Comparison of ENCODE assay signal across 1 fruit fly cellular context in genomic region chr3R:8960329-8960728, dm6.
TF ChIP-seq lines count a peak whose summit lies in the region.

No protein-coding gene starts in this region.

TF ChIP-seq in whole organism, embryonic, 481 proteins besides CTCF, POLR2A, EP300 and RAD21 (continued from another document and continues in another):
- TF ChIP-seq PHDP (tag; optimal IDR thresholded peaks at IDR 0.05; lab: Kevin White, UChicago) = peak; percentile 61
- peak; percentile 72 for TF ChIP-seq unpg (GFP tag; optimal IDR thresholded peaks at IDR 0.05; lab: Kevin White, UChicago)
- TF ChIP-seq zfh1 (GFP tag; IDR thresholded peaks at IDR 0.05; lab: Robert Waterston, UW) = 0 out of 3 replicates have a peak, but pooled peaks have one; percentile 28
- no peak for TF ChIP-seq exex (tag; optimal IDR thresholded peaks at IDR 0.05; lab: Kevin White, UChicago)
- TF ChIP-seq tll (GFP tag; optimal IDR thresholded peaks at IDR 0.05; lab: Kevin White, UChicago) = no peak
- no peak for TF ChIP-seq Atf3 (GFP tag; optimal IDR thresholded peaks at IDR 0.05; lab: Kevin White, UChicago)
- peak; percentile 46 for TF ChIP-seq Chrac-16 (GFP tag; optimal IDR thresholded peaks at IDR 0.05; lab: Kevin White, UChicago)
- TF ChIP-seq bbx (GFP tag; IDR thresholded peaks at IDR 0.05; lab: Robert Waterston, UW; ENCODE audit: partially characterized antibody) = no peak
- no peak for TF ChIP-seq pzg (GFP tag; optimal IDR thresholded peaks at IDR 0.05; lab: Kevin White, UChicago)
- peak; percentile 56 for TF ChIP-seq Hr3 (GFP tag; optimal IDR thresholded peaks at IDR 0.05; lab: Kevin White, UChicago)
- peak; percentile 45; the same call in 2 of the 3 replicates for TF ChIP-seq row (GFP tag; IDR thresholded peaks at IDR 0.05; lab: Robert Waterston, UW)
- peak; percentile 79 for TF ChIP-seq CG17359 (tag; optimal IDR thresholded peaks at IDR 0.05; lab: Kevin White, UChicago)
- TF ChIP-seq prd (optimal IDR thresholded peaks at IDR 0.05; lab: Kevin White, UChicago) = no peak
- peak; percentile 73; the same call in 2 of the 3 replicates for TF ChIP-seq prd (GFP tag; IDR thresholded peaks at IDR 0.05; lab: Robert Waterston, UW)
- TF ChIP-seq Drgx (GFP tag; IDR thresholded peaks at IDR 0.05; lab: Robert Waterston, UW) = 0 out of 2 replicates have a peak, but pooled peaks have one; percentile 9
- TF ChIP-seq repo (GFP tag; optimal IDR thresholded peaks at IDR 0.05; lab: Kevin White, UChicago) = no peak
- no peak for TF ChIP-seq dati (GFP tag; IDR thresholded peaks at IDR 0.05; lab: Robert Waterston, UW)
- TF ChIP-seq CG9437 (GFP tag; optimal IDR thresholded peaks at IDR 0.05; lab: Kevin White, UChicago) = peak; percentile 58
- peak; percentile 56 for TF ChIP-seq CG10267 (tag; optimal IDR thresholded peaks at IDR 0.05; lab: Kevin White, UChicago)
- TF ChIP-seq phol (tag; optimal IDR thresholded peaks at IDR 0.05; lab: Kevin White, UChicago) = peak; percentile 83
- no peak for TF ChIP-seq gce (GFP tag; IDR thresholded peaks at IDR 0.05; lab: Robert Waterston, UW)
- no peak for TF ChIP-seq CG3726 (GFP tag; IDR thresholded peaks at IDR 0.05; lab: Robert Waterston, UW)
- no peak for TF ChIP-seq Scr (GFP tag; IDR thresholded peaks at IDR 0.05; lab: Robert Waterston, UW; ENCODE audit: partially characterized antibody)
- no peak for TF ChIP-seq zen2 (GFP tag; IDR thresholded peaks at IDR 0.05; lab: Robert Waterston, UW; ENCODE audit: partially characterized antibody)
- TF ChIP-seq insv (GFP tag; optimal IDR thresholded peaks at IDR 0.05; lab: Kevin White, UChicago) = no peak
- no peak for TF ChIP-seq mirr (GFP tag; optimal IDR thresholded peaks at IDR 0.05; lab: Kevin White, UChicago)
- peak; percentile 43 for TF ChIP-seq CG1233 (GFP tag; optimal IDR thresholded peaks at IDR 0.05; lab: Kevin White, UChicago)
- peak; percentile 42 for TF ChIP-seq kah (GFP tag; optimal IDR thresholded peaks at IDR 0.05; lab: Kevin White, UChicago)
- no peak for TF ChIP-seq CG9215 (GFP tag; IDR thresholded peaks at IDR 0.05; lab: Robert Waterston, UW)
- no peak for TF ChIP-seq CG18011 (GFP tag; optimal IDR thresholded peaks at IDR 0.05; lab: Kevin White, UChicago)
- TF ChIP-seq Sin3A (optimal IDR thresholded peaks at IDR 0.05; lab: Kevin White, UChicago) = no peak
- TF ChIP-seq CG8388 (GFP tag; optimal IDR thresholded peaks at IDR 0.05; lab: Kevin White, UChicago) = peak; percentile 69
- TF ChIP-seq CG8089 (GFP tag; optimal IDR thresholded peaks at IDR 0.05; lab: Kevin White, UChicago) = no peak
- no peak for TF ChIP-seq CG6175 (GFP tag; IDR thresholded peaks at IDR 0.05; lab: Robert Waterston, UW)
- TF ChIP-seq CG31388 (GFP tag; optimal IDR thresholded peaks at IDR 0.05; lab: Kevin White, UChicago) = no peak
- no peak for TF ChIP-seq ac (GFP tag; optimal IDR thresholded peaks at IDR 0.05; lab: Kevin White, UChicago)
- TF ChIP-seq lab (GFP tag; optimal IDR thresholded peaks at IDR 0.05; lab: Kevin White, UChicago) = peak; percentile 38
- peak; percentile 40; the same call in 1 of the 2 replicates for TF ChIP-seq Ada2b (GFP tag; IDR thresholded peaks at IDR 0.05; lab: Robert Waterston, UW)
- no peak for TF ChIP-seq Trl (optimal IDR thresholded peaks at IDR 0.05; lab: Kevin White, UChicago)
- no peak for TF ChIP-seq Trl (GFP tag; optimal IDR thresholded peaks at IDR 0.05; lab: Kevin White, UChicago)
- peak; percentile 69 for TF ChIP-seq CG12391 (tag; optimal IDR thresholded peaks at IDR 0.05; lab: Kevin White, UChicago)
- TF ChIP-seq CG6813 (GFP tag; optimal IDR thresholded peaks at IDR 0.05; lab: Kevin White, UChicago) = peak; percentile 18
- no peak for TF ChIP-seq sim (GFP tag; IDR thresholded peaks at IDR 0.05; lab: Robert Waterston, UW)
- no peak for TF ChIP-seq CG15073 (GFP tag; optimal IDR thresholded peaks at IDR 0.05; lab: Kevin White, UChicago)
- TF ChIP-seq CG9817 (tag; optimal IDR thresholded peaks at IDR 0.05; lab: Kevin White, UChicago) = peak; percentile 38
- TF ChIP-seq Fer2 (tag; optimal IDR thresholded peaks at IDR 0.05; lab: Kevin White, UChicago) = no peak
- TF ChIP-seq zfh2 (GFP tag; optimal IDR thresholded peaks at IDR 0.05; lab: Kevin White, UChicago) = no peak
- TF ChIP-seq nau (GFP tag; optimal IDR thresholded peaks at IDR 0.05; lab: Kevin White, UChicago) = peak; percentile 27
- TF ChIP-seq CG11723 (GFP tag; optimal IDR thresholded peaks at IDR 0.05; lab: Kevin White, UChicago) = peak; percentile 28
- TF ChIP-seq Hmr (GFP tag; optimal IDR thresholded peaks at IDR 0.05; lab: Kevin White, UChicago) = peak; percentile 3
- peak; percentile 42; the same call in 2 of the 3 replicates for TF ChIP-seq CG14050 (GFP tag; IDR thresholded peaks at IDR 0.05; lab: Robert Waterston, UW)
- peak in 1 of 2 experiments; percentile 86 for TF ChIP-seq Hr51 (GFP tag; optimal IDR thresholded peaks at IDR 0.05; lab: Kevin White, UChicago)
- 0 out of 3 replicates have a peak, but pooled peaks have one; percentile 12 for TF ChIP-seq CG7357 (GFP tag; IDR thresholded peaks at IDR 0.05; lab: Robert Waterston, UW)
- no peak for TF ChIP-seq CG1647 (GFP tag; optimal IDR thresholded peaks at IDR 0.05; lab: Kevin White, UChicago)
- no peak for TF ChIP-seq CG11560 (tag; IDR thresholded peaks at IDR 0.05; lab: Robert Waterston, UW)
- no peak for TF ChIP-seq Oaz (GFP tag; IDR thresholded peaks at IDR 0.05; lab: Robert Waterston, UW)
- peak; percentile 73 for TF ChIP-seq CG18262 (tag; optimal IDR thresholded peaks at IDR 0.05; lab: Kevin White, UChicago)
- TF ChIP-seq hb (GFP tag; IDR thresholded peaks at IDR 0.05; lab: Robert Waterston, UW; ENCODE audit: partially characterized antibody) = no peak
- TF ChIP-seq CG3838 (GFP tag; optimal IDR thresholded peaks at IDR 0.05; lab: Kevin White, UChicago) = no peak
- peak; percentile 38; the same call in 1 of the 2 replicates for TF ChIP-seq ranshi (GFP tag; IDR thresholded peaks at IDR 0.05; lab: Robert Waterston, UW)
- peak; percentile 7 for TF ChIP-seq CG33557 (GFP tag; optimal IDR thresholded peaks at IDR 0.05; lab: Kevin White, UChicago)
- TF ChIP-seq B-H2 (GFP tag; optimal IDR thresholded peaks at IDR 0.05; lab: Kevin White, UChicago) = no peak
- no peak for TF ChIP-seq CG1792 (GFP tag; optimal IDR thresholded peaks at IDR 0.05; lab: Kevin White, UChicago)
- no peak for TF ChIP-seq chinmo (GFP tag; IDR thresholded peaks at IDR 0.05; lab: Robert Waterston, UW; ENCODE audit: partially characterized antibody)
- TF ChIP-seq tx (GFP tag; optimal IDR thresholded peaks at IDR 0.05; lab: Kevin White, UChicago) = no peak
- TF ChIP-seq CG6272 (GFP tag; IDR thresholded peaks at IDR 0.05; lab: Robert Waterston, UW) = no peak
- no peak for TF ChIP-seq CG14441 (GFP tag; IDR thresholded peaks at IDR 0.05; lab: Robert Waterston, UW)
- TF ChIP-seq ham (GFP tag; IDR thresholded peaks at IDR 0.05; lab: Robert Waterston, UW) = no peak
- no peak for TF ChIP-seq Gsc (GFP tag; IDR thresholded peaks at IDR 0.05; lab: Robert Waterston, UW)
- peak; percentile 68 for TF ChIP-seq Asciz (GFP tag; optimal IDR thresholded peaks at IDR 0.05; lab: Kevin White, UChicago)
- no peak for TF ChIP-seq wek (GFP tag; optimal IDR thresholded peaks at IDR 0.05; lab: Kevin White, UChicago)
- TF ChIP-seq CG10543 (GFP tag; optimal IDR thresholded peaks at IDR 0.05; lab: Kevin White, UChicago) = no peak
- peak; percentile 38; the same call in 1 of the 2 replicates for TF ChIP-seq klu (GFP tag; IDR thresholded peaks at IDR 0.05; lab: Robert Waterston, UW)
- peak; percentile 41 for TF ChIP-seq Meics (GFP tag; optimal IDR thresholded peaks at IDR 0.05; lab: Kevin White, UChicago)
- TF ChIP-seq ind (GFP tag; optimal IDR thresholded peaks at IDR 0.05; lab: Kevin White, UChicago) = peak; percentile 55
- peak; percentile 74 for TF ChIP-seq CG7839 (tag; optimal IDR thresholded peaks at IDR 0.05; lab: Kevin White, UChicago)
- TF ChIP-seq CG2712 (tag; optimal IDR thresholded peaks at IDR 0.05; lab: Kevin White, UChicago) = peak; percentile 77
- no peak for TF ChIP-seq Elba2 (GFP tag; optimal IDR thresholded peaks at IDR 0.05; lab: Kevin White, UChicago)
- peak; percentile 17; the same call in 1 of the 2 replicates for TF ChIP-seq onecut (GFP tag; IDR thresholded peaks at IDR 0.05; lab: Robert Waterston, UW)
- TF ChIP-seq Aef1 (GFP tag; IDR thresholded peaks at IDR 0.05; lab: Robert Waterston, UW) = peak; percentile 31; the same call in 1 of the 3 replicates
- no peak for TF ChIP-seq usp (GFP tag; optimal IDR thresholded peaks at IDR 0.05; lab: Kevin White, UChicago)
- TF ChIP-seq CG7556 (GFP tag; optimal IDR thresholded peaks at IDR 0.05; lab: Kevin White, UChicago) = peak; percentile 48
- no peak for TF ChIP-seq CHES-1-like (GFP tag; optimal IDR thresholded peaks at IDR 0.05; lab: Kevin White, UChicago)
- no peak for TF ChIP-seq CG17802 (tag; optimal IDR thresholded peaks at IDR 0.05; lab: Kevin White, UChicago)
- no peak for TF ChIP-seq mam (GFP tag; optimal IDR thresholded peaks at IDR 0.05; lab: Kevin White, UChicago)
- peak; percentile 36 for TF ChIP-seq CG15601 (tag; optimal IDR thresholded peaks at IDR 0.05; lab: Kevin White, UChicago)
- TF ChIP-seq ash1 (GFP tag; optimal IDR thresholded peaks at IDR 0.05; lab: Kevin White, UChicago) = no peak
- no peak for TF ChIP-seq al (GFP tag; IDR thresholded peaks at IDR 0.05; lab: Robert Waterston, UW)
- peak in 1 of 2 experiments; percentile 31 for TF ChIP-seq dpn (GFP tag; optimal IDR thresholded peaks at IDR 0.05; lab: Kevin White, UChicago)
- TF ChIP-seq CG9876 (GFP tag; optimal IDR thresholded peaks at IDR 0.05; lab: Kevin White, UChicago) = no peak
- TF ChIP-seq CG32532 (GFP tag; IDR thresholded peaks at IDR 0.05; lab: Robert Waterston, UW) = no peak
- TF ChIP-seq pan (optimal IDR thresholded peaks at IDR 0.05; lab: Kevin White, UChicago) = no peak
- peak in 1 of 2 experiments; percentile 44 for TF ChIP-seq pan (GFP tag; optimal IDR thresholded peaks at IDR 0.05 in 1 of 2, IDR thresholded peaks at IDR 0.05 in 1 of 2)
- no peak for TF ChIP-seq sima (GFP tag; optimal IDR thresholded peaks at IDR 0.05; lab: Kevin White, UChicago)
- no peak for TF ChIP-seq GATAe (GFP tag; conservative IDR thresholded peaks at IDR 0.05; lab: Robert Waterston, UW)
- TF ChIP-seq CG7963 (GFP tag; IDR thresholded peaks at IDR 0.05; lab: Robert Waterston, UW; ENCODE audit: partially characterized antibody) = no peak
- peak; percentile 28 for TF ChIP-seq BtbVII (GFP tag; optimal IDR thresholded peaks at IDR 0.05; lab: Kevin White, UChicago)
- no peak for TF ChIP-seq dan (GFP tag; IDR thresholded peaks at IDR 0.05; lab: Robert Waterston, UW)
- no peak for TF ChIP-seq ssp (GFP tag; IDR thresholded peaks at IDR 0.05; lab: Robert Waterston, UW)
- peak; percentile 66 for TF ChIP-seq nmo (GFP tag; optimal IDR thresholded peaks at IDR 0.05; lab: Kevin White, UChicago)
- TF ChIP-seq bowl (GFP tag; IDR thresholded peaks at IDR 0.05; lab: Robert Waterston, UW) = no peak
- TF ChIP-seq CG34224 (GFP tag; IDR thresholded peaks at IDR 0.05; lab: Robert Waterston, UW; ENCODE audit: partially characterized antibody) = no peak
- peak; percentile 77 for TF ChIP-seq CG2678 (tag; optimal IDR thresholded peaks at IDR 0.05; lab: Kevin White, UChicago)
- no peak for TF ChIP-seq gsb-n (tag; optimal IDR thresholded peaks at IDR 0.05; lab: Kevin White, UChicago)
- TF ChIP-seq CG4282 (GFP tag; optimal IDR thresholded peaks at IDR 0.05; lab: Kevin White, UChicago) = no peak
- peak; percentile 48; the same call in 1 of the 3 replicates for TF ChIP-seq ken (GFP tag; IDR thresholded peaks at IDR 0.05; lab: Robert Waterston, UW)
- TF ChIP-seq Nf-YB (GFP tag; optimal IDR thresholded peaks at IDR 0.05; lab: Kevin White, UChicago) = peak; percentile 23
- 0 out of 3 replicates have a peak, but pooled peaks have one; percentile 59 for TF ChIP-seq ci (GFP tag; IDR thresholded peaks at IDR 0.05; lab: Robert Waterston, UW)
- TF ChIP-seq CG31441 (GFP tag; IDR thresholded peaks at IDR 0.05; lab: Robert Waterston, UW) = peak; percentile 83
- TF ChIP-seq Xrp1 (GFP tag; IDR thresholded peaks at IDR 0.05; lab: Robert Waterston, UW) = peak; percentile 62; the same call in 1 of the 2 replicates
- TF ChIP-seq nerfin-1 (tag; optimal IDR thresholded peaks at IDR 0.05; lab: Kevin White, UChicago) = peak; percentile 42
- no peak for TF ChIP-seq pho (GFP tag; optimal IDR thresholded peaks at IDR 0.05; lab: Kevin White, UChicago)
- TF ChIP-seq CG8359 (GFP tag; optimal IDR thresholded peaks at IDR 0.05; lab: Kevin White, UChicago; ENCODE audit: borderline replicate concordance) = peak; percentile 27
- TF ChIP-seq CG7786 (GFP tag; optimal IDR thresholded peaks at IDR 0.05; lab: Kevin White, UChicago) = no peak
- peak; percentile 70 for TF ChIP-seq tap (tag; optimal IDR thresholded peaks at IDR 0.05; lab: Kevin White, UChicago)
- TF ChIP-seq CG15514 (GFP tag; optimal IDR thresholded peaks at IDR 0.05; lab: Kevin White, UChicago) = peak; percentile 0
- TF ChIP-seq sc (optimal IDR thresholded peaks at IDR 0.05; lab: Kevin White, UChicago) = no peak
- TF ChIP-seq sc (GFP tag; optimal IDR thresholded peaks at IDR 0.05; lab: Kevin White, UChicago) = peak; percentile 29
- peak; percentile 39; the same call in 1 of the 2 replicates for TF ChIP-seq wor (GFP tag; IDR thresholded peaks at IDR 0.05; lab: Robert Waterston, UW)
- TF ChIP-seq unc-4 (GFP tag; IDR thresholded peaks at IDR 0.05; lab: Robert Waterston, UW; ENCODE audit: partially characterized antibody) = no peak
- no peak for TF ChIP-seq Mad (GFP tag; optimal IDR thresholded peaks at IDR 0.05; lab: Kevin White, UChicago)
- TF ChIP-seq so (GFP tag; IDR thresholded peaks at IDR 0.05; lab: Robert Waterston, UW) = peak; percentile 35; the same call in 1 of the 3 replicates
- peak; percentile 41 for TF ChIP-seq CG12155 (GFP tag; optimal IDR thresholded peaks at IDR 0.05; lab: Kevin White, UChicago)
- TF ChIP-seq Fer3 (tag; optimal IDR thresholded peaks at IDR 0.05; lab: Kevin White, UChicago) = peak; percentile 24
- no peak for TF ChIP-seq CG5953 (GFP tag; IDR thresholded peaks at IDR 0.05; lab: Robert Waterston, UW)
- TF ChIP-seq crol (GFP tag; IDR thresholded peaks at IDR 0.05; lab: Robert Waterston, UW) = no peak
- TF ChIP-seq CG6254 (GFP tag; optimal IDR thresholded peaks at IDR 0.05; lab: Kevin White, UChicago) = peak; percentile 16
- TF ChIP-seq CG15269 (tag; optimal IDR thresholded peaks at IDR 0.05; lab: Kevin White, UChicago) = peak; percentile 74
- no peak for TF ChIP-seq Lpt (GFP tag; optimal IDR thresholded peaks at IDR 0.05; lab: Kevin White, UChicago)
- TF ChIP-seq CG10147 (GFP tag; optimal IDR thresholded peaks at IDR 0.05; lab: Kevin White, UChicago) = peak; percentile 12
- no peak for TF ChIP-seq CG12236 (GFP tag; optimal IDR thresholded peaks at IDR 0.05; lab: Kevin White, UChicago)
- no peak for TF ChIP-seq Neu2 (GFP tag; optimal IDR thresholded peaks at IDR 0.05; lab: Kevin White, UChicago; ENCODE audit: borderline replicate concordance)
